Fruit fly (Drosophila melanogaster): Measurements from ENCODE around the gene CG32755.

Gene CG32755

DNA sequence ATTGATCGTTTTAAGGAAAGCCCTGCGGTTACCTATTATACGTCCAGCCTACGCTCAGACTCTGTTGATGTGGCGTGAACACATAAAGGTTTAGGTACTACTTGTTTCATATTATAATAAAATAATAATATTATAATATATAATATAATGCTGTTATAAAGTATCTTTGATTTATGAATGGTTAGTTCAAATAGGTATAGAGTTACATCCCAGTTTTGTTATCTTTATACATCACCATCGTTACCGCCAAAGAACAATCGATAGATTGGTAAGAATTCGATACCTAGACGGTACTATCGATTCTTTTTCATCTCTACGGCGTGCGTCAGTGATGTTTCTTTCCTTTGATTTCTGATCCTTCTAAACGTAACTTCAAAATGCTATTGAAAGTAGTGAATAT is 7.7 kb upstream of the CG32755 start, which contains the start of gene CG12728:
Gene CG12728 (plus strand): TSS at position 301 of the 400 bp plus-strand sequence.
- peak; percentile 10; the same call in 1 of the 3 replicates for TF ChIP-seq Doc3 (GFP tag; IDR thresholded peaks at IDR 0.05; ENCODE audit: partially characterized antibody)

DNA sequence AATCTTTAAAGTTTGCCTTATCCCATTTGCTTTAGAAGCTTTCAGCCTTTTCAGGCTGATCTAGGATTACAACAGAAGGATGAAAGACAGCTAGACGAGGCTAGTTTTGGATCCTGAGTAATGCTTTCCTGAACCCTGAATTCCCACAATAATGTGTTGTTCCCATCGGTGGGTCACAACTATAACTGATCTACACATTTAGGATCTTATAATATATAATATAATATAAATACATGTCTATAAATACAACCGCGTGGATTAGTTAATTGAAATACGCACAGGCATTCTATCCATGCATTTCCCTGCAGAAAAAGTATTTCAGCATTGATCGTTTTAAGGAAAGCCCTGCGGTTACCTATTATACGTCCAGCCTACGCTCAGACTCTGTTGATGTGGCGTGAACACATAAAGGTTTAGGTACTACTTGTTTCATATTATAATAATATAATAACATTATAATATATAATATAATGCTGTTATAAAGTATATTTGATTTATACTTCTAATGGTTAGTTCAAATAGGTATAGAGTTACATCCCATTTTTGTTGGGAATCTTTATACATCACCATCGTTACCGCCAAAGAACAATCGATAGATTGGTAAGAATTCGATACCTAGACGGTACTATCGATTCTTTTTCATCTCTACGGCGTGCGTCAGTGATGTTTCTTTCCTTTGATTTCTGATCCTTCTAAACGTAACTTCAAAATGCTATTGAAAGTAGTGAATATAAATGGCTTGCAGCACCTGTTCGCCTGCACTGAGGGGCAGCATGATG is 4.8 kb upstream of the CG32755 start, which contains the start of gene CG32756:
Gene CG32756 (plus strand): TSS at position 631 of the 779 bp plus-strand sequence.
- TF ChIP-seq CG34224 (GFP tag; IDR thresholded peaks at IDR 0.05; ENCODE audit: partially characterized antibody) (peak; percentile 63), sna (GFP tag; IDR thresholded peaks at IDR 0.05; ENCODE audit: partially characterized antibody) (peak; percentile 52; the same call in 1 of the 2 replicates), Bgb (GFP tag; IDR thresholded peaks at IDR 0.05; ENCODE audit: partially characterized antibody) (peak; percentile 69), Scr (GFP tag; IDR thresholded peaks at IDR 0.05; ENCODE audit: partially characterized antibody) (peak; percentile 72), hb (GFP tag; IDR thresholded peaks at IDR 0.05; ENCODE audit: partially characterized antibody) (peak; percentile 58; the same call in 1 of the 3 replicates), CG14860 (GFP tag; IDR thresholded peaks at IDR 0.05; ENCODE audit: partially characterized antibody) (peak; percentile 60; the same call in 2 of the 3 replicates), CG7357 (GFP tag; IDR thresholded peaks at IDR 0.05) (peak; percentile 59; the same call in 1 of the 3 replicates), Doc3 (GFP tag; IDR thresholded peaks at IDR 0.05; ENCODE audit: partially characterized antibody) (peak; percentile 50; the same call in 1 of the 3 replicates), Dref (GFP tag; IDR thresholded peaks at IDR 0.05) (peak; percentile 70), row (GFP tag; IDR thresholded peaks at IDR 0.05) (0 out of 3 replicates have a peak, but pooled peaks have one; percentile 37), CG13287 (GFP tag; IDR thresholded peaks at IDR 0.05; ENCODE audit: partially characterized antibody) (peak; percentile 77), ato (GFP tag; IDR thresholded peaks at IDR 0.05; ENCODE audit: partially characterized antibody) (peak; percentile 56), vnd (GFP tag; IDR thresholded peaks at IDR 0.05; ENCODE audit: partially characterized antibody) (peak; percentile 50; the same call in 1 of the 3 replicates), Opbp (GFP tag; IDR thresholded peaks at IDR 0.05; ENCODE audit: partially characterized antibody) (peak; percentile 71; the same call in 2 of the 3 replicates), Dll (GFP tag; IDR thresholded peaks at IDR 0.05; ENCODE audit: partially characterized antibody) (peak; percentile 76), ssp (GFP tag; IDR thresholded peaks at IDR 0.05) (peak; percentile 87), E2f2 (GFP tag; IDR thresholded peaks at IDR 0.05) (peak; percentile 66), inv (GFP tag; IDR thresholded peaks at IDR 0.05; ENCODE audit: partially characterized antibody) (peak; percentile 53; the same call in 1 of the 2 replicates), HLH4C (GFP tag; IDR thresholded peaks at IDR 0.05; ENCODE audit: partially characterized antibody) (peak; percentile 68), bbx (GFP tag; IDR thresholded peaks at IDR 0.05; ENCODE audit: partially characterized antibody) (peak; percentile 70), CG16813 (GFP tag; IDR thresholded peaks at IDR 0.05; ENCODE audit: partially characterized antibody) (peak; percentile 71), MBD-R2 (GFP tag; IDR thresholded peaks at IDR 0.05) (0 out of 2 replicates have a peak, but pooled peaks have one; percentile 26), CG30020 (tag; optimal IDR thresholded peaks at IDR 0.05) (peak; percentile 66), CG6791 (GFP tag; IDR thresholded peaks at IDR 0.05; ENCODE audit: partially characterized antibody) (peak; percentile 77), hbn (GFP tag; IDR thresholded peaks at IDR 0.05; ENCODE audit: partially characterized antibody) (peak; percentile 56), BEAF-32 (GFP tag; optimal IDR thresholded peaks at IDR 0.05) (peak; percentile 38), CG2129 (GFP tag; IDR thresholded peaks at IDR 0.05; ENCODE audit: partially characterized antibody) (peak; percentile 31; the same call in 1 of the 2 replicates), unc-4 (GFP tag; IDR thresholded peaks at IDR 0.05; ENCODE audit: partially characterized antibody) (peak; percentile 65; the same call in 1 of the 2 replicates), knrl (GFP tag; IDR thresholded peaks at IDR 0.05; ENCODE audit: partially characterized antibody) (peak; percentile 64; the same call in 2 of the 3 replicates), amos (GFP tag; IDR thresholded peaks at IDR 0.05; ENCODE audit: partially characterized antibody) (peak; percentile 72)

DNA sequence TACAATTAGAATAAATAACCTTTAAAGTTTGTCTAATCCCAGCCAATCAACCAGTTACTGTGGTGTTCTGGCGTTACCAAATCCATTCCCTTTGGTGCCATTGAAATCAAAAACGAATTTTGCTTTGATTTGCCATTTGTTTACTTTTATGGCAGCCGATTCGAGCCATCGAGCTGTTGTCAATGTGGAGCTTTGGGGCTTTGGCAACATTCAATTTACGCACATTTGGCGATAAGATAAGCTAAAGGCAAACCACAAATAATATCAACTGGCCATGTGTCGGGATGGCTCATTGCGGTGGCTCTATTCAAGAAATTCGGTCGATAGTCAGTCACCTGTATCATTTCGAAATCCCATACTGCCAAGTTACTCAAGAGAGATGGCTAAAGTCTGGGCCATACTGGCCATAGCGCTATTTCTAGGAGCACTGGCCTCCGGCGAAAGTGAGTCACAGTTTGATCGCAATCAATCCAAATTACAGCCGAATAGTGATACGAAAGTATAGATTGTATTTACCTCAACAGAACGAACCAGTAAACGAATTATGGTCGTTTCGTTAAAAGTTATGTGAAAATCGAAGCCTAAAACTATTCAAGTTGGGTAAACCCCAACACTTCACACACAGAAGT is 2.1 kb upstream of the CG32755 start, which contains the start of gene CG6041:
Gene CG6041 (plus strand): TSS at position 291 of the 629 bp plus-strand sequence.
- TF ChIP-seq Pdp1 (GFP tag; optimal IDR thresholded peaks at IDR 0.05) (no peak), CG7786 (GFP tag; optimal IDR thresholded peaks at IDR 0.05) (no peak), CG10543 (GFP tag; optimal IDR thresholded peaks at IDR 0.05) (peak; percentile 13), mld (GFP tag; IDR thresholded peaks at IDR 0.05; ENCODE audit: partially characterized antibody) (no peak), CG15601 (tag; optimal IDR thresholded peaks at IDR 0.05) (no peak), CG9609 (GFP tag; optimal IDR thresholded peaks at IDR 0.05) (no peak), lbe (GFP tag; optimal IDR thresholded peaks at IDR 0.05) (no peak), Hsf (GFP tag; optimal IDR thresholded peaks at IDR 0.05) (no peak), cato (GFP tag; optimal IDR thresholded peaks at IDR 0.05; ENCODE audit: borderline replicate concordance) (no peak), sens (GFP tag) (no peak), kni (GFP tag; optimal IDR thresholded peaks at IDR 0.05) (no peak), tgo (GFP tag; IDR thresholded peaks at IDR 0.05) (no peak)

Data from whole organism, embryonic.